Worm (Caenorhabditis elegans) whole organism, L4 larva: ENCODE measurements around the gene T11F9.14.
A peak's percentile ranks its signal among the peaks of the same experiment; 100 is the strongest.

Source experiments
- D1046.2 ChIP-seq: fragments of 200-800 bp; sonication (Bioruptor generic); IDR thresholded peaks from 2 replicates; pipeline ENCODE4 v1.3.6; 2022; ENCODE audit warnings: missing genetic modification characterization, missing compliant biosample characterization
- F44E2.7 ChIP-seq: fragments of 200-800 bp; sonication (Bioruptor generic); IDR thresholded peaks from 2 replicates; pipeline ENCODE4 v2.1.2; 2022; ENCODE audit warnings: missing genetic modification characterization, missing compliant biosample characterization
- Y5F2A.4 ChIP-seq: fragments of 200-800 bp; sonication (Bioruptor generic); optimal IDR thresholded peaks from 2 replicates; lab custom pipeline; 2018; ENCODE audit warnings: mild to moderate bottlenecking, missing genetic modification characterization, missing compliant biosample characterization
- ZK337.2 ChIP-seq: fragments of 200-800 bp; sonication (Bioruptor generic); IDR thresholded peaks from 2 replicates; pipeline ENCODE4 v1.3.6; 2022; ENCODE audit warnings: missing genetic modification reagents, missing genetic modification characterization, missing compliant biosample characterization
- ZK546.5 ChIP-seq, 2 experiments: sonication (generic microtip); optimal IDR thresholded peaks; 2 replicates each; lab custom pipeline; 2017; ENCODE audit warnings: missing biosample characterization in 2 of 2, missing genetic modification characterization in 2 of 2
- aha-1 ChIP-seq: fragments of 150-350 bp; peaks from one replicate; lab custom pipeline; 2014; ENCODE audit warnings: missing biosample characterization, missing genetic modification characterization
- ama-1 ChIP-seq: fragments of 150-350 bp; optimal IDR thresholded peaks from 2 replicates; lab custom pipeline; 2014; ENCODE audit warnings: inconsistent platforms, mixed read lengths
- arid-1 ChIP-seq: fragments of 200-800 bp; sonication (Bioruptor generic); conservative IDR thresholded peaks from 2 replicates; pipeline ENCODE4 v1.3.6; 2022; ENCODE audit warnings: missing genetic modification reagents, missing genetic modification characterization, missing compliant biosample characterization
- ceh-20 ChIP-seq: fragments of 200-800 bp; sonication (Bioruptor generic); IDR thresholded peaks from 2 replicates; pipeline ENCODE4 v1.3.6; 2022; ENCODE audit warnings: missing genetic modification reagents, missing genetic modification characterization, missing compliant biosample characterization
- ceh-32 ChIP-seq: sonication (generic microtip); optimal IDR thresholded peaks from 2 replicates; lab custom pipeline; 2016; ENCODE audit warnings: mild to moderate bottlenecking, missing genetic modification characterization, missing compliant biosample characterization; ENCODE audit not compliant: poor library complexity
- daf-12 ChIP-seq: fragments of 150-350 bp; optimal IDR thresholded peaks from 2 replicates; lab custom pipeline; 2014; ENCODE audit warnings: missing biosample characterization, missing genetic modification reagents, missing genetic modification characterization
- daf-19 ChIP-seq: fragments of 200-800 bp; sonication (Bioruptor generic); conservative IDR thresholded peaks from 2 replicates; pipeline ENCODE4 v1.3.6; 2022; ENCODE audit warnings: missing genetic modification characterization, missing compliant biosample characterization
- daf-8 ChIP-seq: fragments of 200-800 bp; sonication (Bioruptor generic); IDR thresholded peaks from 2 replicates; pipeline ENCODE4 v1.3.6; 2022; ENCODE audit warnings: missing genetic modification characterization, missing compliant biosample characterization
- dmd-6 ChIP-seq: fragments of 200-800 bp; sonication (Bioruptor generic); IDR thresholded peaks from 2 replicates; pipeline ENCODE4 v1.3.6; 2022; ENCODE audit warnings: missing genetic modification reagents, missing genetic modification characterization, missing compliant biosample characterization
- dpl-1 ChIP-seq: fragments of 150-350 bp; optimal IDR thresholded peaks from 2 replicates; lab custom pipeline; 2014; ENCODE audit warnings: missing biosample characterization, missing genetic modification reagents, missing genetic modification characterization
- dve-1 ChIP-seq: sonication (generic microtip); optimal IDR thresholded peaks from 2 replicates; lab custom pipeline; 2017; ENCODE audit warnings: antibody characterized with exemption, mild to moderate bottlenecking, missing genetic modification characterization, missing compliant biosample characterization; ENCODE audit not compliant: insufficient read depth
- egl-27 ChIP-seq: sonication (generic microtip); optimal IDR thresholded peaks from 3 replicates; lab custom pipeline; 2017; ENCODE audit warnings: missing biosample characterization, missing genetic modification reagents, missing genetic modification characterization
- fkh-10 ChIP-seq: fragments of 150-350 bp; optimal IDR thresholded peaks from 2 replicates; lab custom pipeline; 2014; ENCODE audit warnings: missing biosample characterization, missing genetic modification reagents, missing genetic modification characterization
- fos-1 ChIP-seq: fragments of 150-350 bp; optimal IDR thresholded peaks from 2 replicates; lab custom pipeline; 2014; ENCODE audit warnings: missing biosample characterization, missing genetic modification characterization
- hlh-11 ChIP-seq: fragments of 200-800 bp; sonication (Bioruptor generic); optimal IDR thresholded peaks from 2 replicates; lab custom pipeline; 2018; ENCODE audit warnings: mild to moderate bottlenecking, missing genetic modification characterization, missing compliant biosample characterization
- hmg-1.1 ChIP-seq: fragments of 200-800 bp; sonication (Bioruptor generic); IDR thresholded peaks from 2 replicates; pipeline ENCODE4 v1.3.6; 2022; ENCODE audit warnings: missing genetic modification reagents, missing genetic modification characterization, missing compliant biosample characterization
- jun-1 ChIP-seq: fragments of 150-350 bp; optimal IDR thresholded peaks from 2 replicates; lab custom pipeline; 2014; ENCODE audit warnings: missing biosample characterization, missing genetic modification reagents, missing genetic modification characterization
- lim-7 ChIP-seq: fragments of 200-800 bp; sonication (Bioruptor generic); IDR thresholded peaks from 2 replicates; pipeline ENCODE4 v1.3.6; 2022; ENCODE audit warnings: missing genetic modification characterization, missing compliant biosample characterization
- lin-13 ChIP-seq: fragments of 150-350 bp; optimal IDR thresholded peaks from 2 replicates; lab custom pipeline; 2014; ENCODE audit warnings: missing biosample characterization, missing genetic modification reagents, missing genetic modification characterization
- lir-3 ChIP-seq: sonication (generic microtip); optimal IDR thresholded peaks from 2 replicates; lab custom pipeline; 2016; ENCODE audit warnings: mild to moderate bottlenecking, missing genetic modification characterization, missing compliant biosample characterization
- mxl-3 ChIP-seq: fragments of 200-800 bp; sonication (Bioruptor generic); optimal IDR thresholded peaks from 2 replicates; lab custom pipeline; 2018; ENCODE audit warnings: mild to moderate bottlenecking, missing genetic modification characterization, missing compliant biosample characterization
- nhr-28 ChIP-seq: fragments of 150-350 bp; optimal IDR thresholded peaks from 2 replicates; lab custom pipeline; 2014; ENCODE audit warnings: missing biosample characterization, missing genetic modification characterization
- nhr-41 ChIP-seq: fragments of 200-800 bp; sonication (Bioruptor generic); IDR thresholded peaks from 2 replicates; pipeline ENCODE4 v1.3.6; 2022; ENCODE audit warnings: missing genetic modification reagents, missing genetic modification characterization, missing compliant biosample characterization
- nhr-48 ChIP-seq: sonication (generic microtip); optimal IDR thresholded peaks from 2 replicates; lab custom pipeline; 2016; ENCODE audit warnings: mild to moderate bottlenecking, missing genetic modification characterization, missing compliant biosample characterization
- rbr-2 ChIP-seq: sonication (generic microtip); optimal IDR thresholded peaks from 2 replicates; lab custom pipeline; 2016; ENCODE audit warnings: missing genotype, missing genetic modification characterization, missing compliant biosample characterization
- sdz-12 ChIP-seq: fragments of 200-800 bp; sonication (Bioruptor generic); optimal IDR thresholded peaks from 2 replicates; lab custom pipeline; 2018; ENCODE audit warnings: mild to moderate bottlenecking, missing genetic modification characterization, missing compliant biosample characterization
- skn-1 ChIP-seq: fragments of 150-350 bp; optimal IDR thresholded peaks from 2 replicates; lab custom pipeline; 2014; ENCODE audit warnings: missing biosample characterization, missing genetic modification characterization
- snpc-1.2 ChIP-seq: fragments of 200-800 bp; sonication (Bioruptor generic); IDR thresholded peaks from 2 replicates; pipeline ENCODE4 v1.3.6; 2022; ENCODE audit warnings: missing genetic modification reagents, missing genetic modification characterization, missing compliant biosample characterization
- spr-1 ChIP-seq: sonication (generic microtip); optimal IDR thresholded peaks from 2 replicates; lab custom pipeline; 2016; ENCODE audit warnings: mild to moderate bottlenecking, missing genetic modification characterization, missing compliant biosample characterization
- unc-62 ChIP-seq, 3 experiments: fragments of 150-350 bp in 1 of 3; sonication (generic microtip); optimal IDR thresholded peaks in 2 of 3; peaks in 1 of 3; 1 replicate in 1 of 3; 2 replicates in 2 of 3; lab custom pipeline; 2014 to 2017; ENCODE audit warnings: missing biosample characterization in 3 of 3, missing genetic modification characterization in 3 of 3, missing genetic modification reagents in 3 of 3, missing genotype in 1 of 3
- vab-7 ChIP-seq: fragments of 200-800 bp; sonication (Bioruptor generic); IDR thresholded peaks from 2 replicates; pipeline ENCODE4 v1.3.6; 2022; ENCODE audit warnings: missing genetic modification reagents, missing genetic modification characterization, missing compliant biosample characterization
- zag-1 ChIP-seq: fragments of 150-350 bp; optimal IDR thresholded peaks from 2 replicates; lab custom pipeline; 2014; ENCODE audit warnings: missing biosample characterization, missing genetic modification characterization
- zfp-2 ChIP-seq: sonication (generic microtip); optimal IDR thresholded peaks from 2 replicates; lab custom pipeline; 2016; ENCODE audit warnings: mild to moderate bottlenecking, missing genetic modification characterization, missing compliant biosample characterization
- ztf-7 ChIP-seq: fragments of 150-350 bp; optimal IDR thresholded peaks from 2 replicates; lab custom pipeline; 2014; ENCODE audit warnings: missing biosample characterization, missing genetic modification characterization

Gene T11F9.14

DNA sequence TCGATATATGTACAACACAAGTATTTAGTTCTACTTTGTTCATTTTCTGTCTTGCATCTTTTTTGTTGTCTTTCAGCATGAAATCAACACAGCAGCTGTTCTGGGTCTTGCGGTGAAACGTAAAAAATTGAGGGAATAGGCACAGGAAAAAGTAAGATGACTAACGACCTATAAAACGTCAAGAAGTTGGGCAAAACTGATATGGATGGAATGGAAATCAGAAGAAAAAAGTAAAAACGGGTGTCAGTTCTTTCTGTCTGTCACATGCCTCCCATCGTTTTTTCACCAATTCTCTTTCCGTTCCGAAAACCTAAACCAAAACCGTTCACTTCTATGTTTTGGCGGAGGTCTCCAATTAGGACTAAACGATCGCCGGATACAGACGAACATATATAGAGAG lies 20.3 kb upstream of the T11F9.14 start:
- TF ChIP-seq fkh-10 (GFP tag; lab: Kevin White, UChicago) (no peak), rbr-2 (tag; lab: Kevin White, UChicago) (no peak), arid-1 (GFP tag; lab: Robert Waterston, UW) (no peak), spr-1 (tag; lab: Kevin White, UChicago) (no peak), nhr-28 (tag; lab: Kevin White, UChicago) (peak; percentile 44), hlh-11 (peak; percentile 52), jun-1 (no peak), vab-7 (GFP tag; lab: Robert Waterston, UW) (no peak), fos-1 (tag; lab: Kevin White, UChicago) (no peak), ama-1 (lab: Kevin White, UChicago) (no peak), lin-13 (GFP tag; lab: Kevin White, UChicago) (no peak), nhr-41 (GFP tag; lab: Robert Waterston, UW) (no peak), egl-27 (tag; lab: Kevin White, UChicago) (no peak), aha-1 (tag; lab: Kevin White, UChicago) (no peak), lim-7 (GFP tag; lab: Robert Waterston, UW) (no peak), daf-8 (GFP tag; lab: Robert Waterston, UW) (no peak), snpc-1.2 (GFP tag; lab: Robert Waterston, UW) (no peak), ceh-32 (tag; lab: Kevin White, UChicago) (no peak), zfp-2 (tag; lab: Kevin White, UChicago) (no peak), daf-12 (no peak), D1046.2 (GFP tag; lab: Robert Waterston, UW) (no peak), ztf-7 (tag; lab: Kevin White, UChicago) (no peak), ZK337.2 (no peak), dmd-6 (GFP tag; lab: Robert Waterston, UW) (peak; percentile 30), ZK546.5 (tag; optimal IDR thresholded peaks at IDR 0.05; lab: Kevin White, UChicago) (no peak), sdz-12 (GFP tag; lab: Kevin White, UChicago) (no peak), F44E2.7 (GFP tag; lab: Robert Waterston, UW) (no peak), skn-1 (tag; lab: Kevin White, UChicago) (no peak), dve-1 (tag; lab: Kevin White, UChicago) (peak; percentile 18), hmg-1.1 (GFP tag; lab: Robert Waterston, UW) (no peak), zag-1 (tag; lab: Kevin White, UChicago) (no peak), Y5F2A.4 (GFP tag; lab: Kevin White, UChicago) (no peak), ceh-20 (GFP tag; lab: Robert Waterston, UW) (no peak), dpl-1 (GFP tag; lab: Kevin White, UChicago) (no peak)
- TF ChIP-seq, all 104 proteins: peak for 4

DNA sequence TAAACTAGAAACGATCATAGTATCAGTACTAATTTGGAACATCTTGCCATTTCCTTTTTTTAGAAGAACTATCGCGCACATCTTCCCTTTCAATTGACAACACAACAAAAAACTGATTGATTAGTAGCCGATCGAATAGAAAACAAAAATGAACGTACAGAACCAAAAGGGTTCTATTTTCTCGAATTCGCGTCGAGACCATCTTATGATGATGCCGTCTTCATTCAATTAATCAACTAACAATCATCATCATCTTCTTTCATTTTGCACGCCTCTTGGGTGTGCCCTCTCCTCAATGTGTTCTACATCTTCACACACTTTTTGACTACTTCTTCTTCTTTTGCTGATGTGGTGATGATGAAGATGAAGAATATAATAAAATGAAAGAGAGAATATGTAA lies 19.2 kb upstream of the T11F9.14 start:
- TF ChIP-seq daf-19 (GFP tag; lab: Robert Waterston, UW) (no peak), lir-3 (tag; lab: Kevin White, UChicago) (no peak), nhr-28 (tag; lab: Kevin White, UChicago) (peak; percentile 22), mxl-3 (peak; percentile 9), nhr-48 (tag; lab: Kevin White, UChicago) (no peak), unc-62 (GFP tag; optimal IDR thresholded peaks at IDR 0.05 in 1 of 2; lab: Kevin White, UChicago) (peak in 1 of 2 experiments; percentile 92), unc-62 (tag; optimal IDR thresholded peaks at IDR 0.05; lab: Kevin White, UChicago) (no peak), dve-1 (tag; lab: Kevin White, UChicago) (no peak)

DNA sequence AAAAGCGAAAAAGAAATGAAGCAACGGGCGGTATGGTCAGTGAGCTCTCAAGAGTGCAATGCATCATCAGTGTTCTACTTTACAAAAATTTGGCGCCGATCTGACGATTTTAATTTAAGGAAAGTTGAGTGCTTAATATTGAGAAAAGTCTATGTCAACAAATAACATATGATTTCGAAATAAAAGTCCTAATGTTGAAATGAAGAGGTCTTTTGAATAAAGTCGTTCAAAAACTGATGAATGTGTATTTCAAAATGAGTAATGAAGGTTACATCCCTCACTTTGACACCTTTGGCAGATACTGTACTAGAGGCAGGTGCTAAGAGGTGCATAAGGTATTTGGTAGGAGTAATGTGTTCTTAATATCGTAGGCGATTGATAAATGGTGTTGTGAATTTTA lies 16.8 kb upstream of the T11F9.14 start:
- TF ChIP-seq unc-62 (GFP tag; optimal IDR thresholded peaks at IDR 0.05 in 1 of 2; lab: Kevin White, UChicago) (peak in 1 of 2 experiments; percentile 92), unc-62 (tag; optimal IDR thresholded peaks at IDR 0.05; lab: Kevin White, UChicago) (no peak), skn-1 (tag; lab: Kevin White, UChicago) (no peak)
